Fruit fly (Drosophila melanogaster) whole organism, adult: ENCODE data around the gene CG7924.

Source experiments
- CG11617 ChIP-seq: fragments of 200-800 bp; sonication (Bioruptor generic); optimal IDR thresholded peaks from 2 replicates; lab custom pipeline; 2017; ENCODE audit warnings: mild to moderate bottlenecking, missing biosample characterization, missing genetic modification reagents, missing genetic modification characterization
- CG12768 ChIP-seq: fragments of 200-800 bp; sonication (Bioruptor generic); optimal IDR thresholded peaks from 2 replicates; lab custom pipeline; 2017; ENCODE audit warnings: missing biosample characterization, missing genetic modification characterization, mild to moderate bottlenecking, moderate library complexity, missing genetic modification reagents
- CG14711 ChIP-seq: fragments of 200-800 bp; sonication (Bioruptor generic); optimal IDR thresholded peaks from 2 replicates; lab custom pipeline; 2018; ENCODE audit warnings: missing biosample characterization, mild to moderate bottlenecking, missing genetic modification characterization, moderate library complexity
- CG1620 ChIP-seq: fragments of 200-800 bp; sonication (Bioruptor generic); optimal IDR thresholded peaks from 2 replicates; lab custom pipeline; 2016; ENCODE audit warnings: missing biosample characterization, missing genetic modification characterization
- CG33017 ChIP-seq: fragments of 200-800 bp; sonication (Bioruptor generic); optimal IDR thresholded peaks from 2 replicates; lab custom pipeline; 2018; ENCODE audit warnings: missing biosample characterization, mild to moderate bottlenecking, missing genetic modification characterization, moderate library complexity
- CG5204 ChIP-seq: fragments of 200-800 bp; sonication (Bioruptor generic); optimal IDR thresholded peaks from 2 replicates; lab custom pipeline; 2016; ENCODE audit warnings: missing biosample characterization, missing genetic modification characterization
- CG7045 ChIP-seq: fragments of 200-800 bp; sonication (Bioruptor generic); optimal IDR thresholded peaks from 2 replicates; lab custom pipeline; 2017; ENCODE audit warnings: missing biosample characterization, mild to moderate bottlenecking, missing genetic modification characterization
- CG7101 ChIP-seq: fragments of 200-800 bp; sonication (Bioruptor generic); optimal IDR thresholded peaks from 2 replicates; lab custom pipeline; 2018; ENCODE audit warnings: missing biosample characterization, mild to moderate bottlenecking, missing genetic modification characterization, moderate library complexity
- Clk ChIP-seq: fragments of 200-800 bp; sonication (Bioruptor generic); optimal IDR thresholded peaks from 2 replicates; lab custom pipeline; 2017; ENCODE audit warnings: missing biosample characterization, missing genetic modification characterization
- Crg-1 ChIP-seq: fragments of 200-800 bp; sonication (Bioruptor generic); optimal IDR thresholded peaks from 2 replicates; lab custom pipeline; 2016; ENCODE audit warnings: missing biosample characterization, missing genetic modification characterization
- Hr96 ChIP-seq: fragments of 200-800 bp; sonication (Bioruptor generic); optimal IDR thresholded peaks from 2 replicates; lab custom pipeline; 2016; ENCODE audit warnings: missing biosample characterization, missing genetic modification characterization
- Mnt ChIP-seq: fragments of 200-800 bp; sonication (Bioruptor generic); optimal IDR thresholded peaks from 2 replicates; lab custom pipeline; 2016; ENCODE audit warnings: missing biosample characterization, mild to moderate bottlenecking, missing genetic modification characterization
- bab1 ChIP-seq: fragments of 200-800 bp; sonication (Bioruptor generic); optimal IDR thresholded peaks from 3 replicates; lab custom pipeline; 2019; ENCODE audit warnings: missing biosample characterization, mild to moderate bottlenecking, missing genetic modification characterization, moderate library complexity
- cic ChIP-seq: fragments of 200-800 bp; sonication (Bioruptor generic); optimal IDR thresholded peaks from 2 replicates; lab custom pipeline; 2017; ENCODE audit warnings: missing biosample characterization, mild to moderate bottlenecking, missing genetic modification characterization, moderate library complexity
- cnc ChIP-seq, 2 experiments: fragments of >200 bp; optimal IDR thresholded peaks; 2 replicates each; lab custom pipeline; 2017
- kay ChIP-seq: fragments of 200-800 bp; sonication (Bioruptor generic); peaks from one replicate; lab custom pipeline; 2016; ENCODE audit warnings: missing biosample characterization, missing genetic modification characterization, borderline replicate concordance
- ovo ChIP-seq: fragments of 200-800 bp; sonication (Bioruptor generic); optimal IDR thresholded peaks from 2 replicates; lab custom pipeline; 2016; ENCODE audit warnings: missing biosample characterization, missing genetic modification characterization
- pad ChIP-seq: fragments of 200-800 bp; sonication (Bioruptor generic); optimal IDR thresholded peaks from 3 replicates; lab custom pipeline; 2017; ENCODE audit warnings: missing biosample characterization, missing genetic modification characterization, mild to moderate bottlenecking, moderate library complexity, missing genetic modification reagents
- tj ChIP-seq: fragments of 200-800 bp; sonication (Bioruptor generic); optimal IDR thresholded peaks from 3 replicates; lab custom pipeline; 2017; ENCODE audit warnings: missing biosample characterization, mild to moderate bottlenecking, missing genetic modification characterization, moderate library complexity
- toe ChIP-seq: fragments of 200-800 bp; sonication (Bioruptor generic); optimal IDR thresholded peaks from 2 replicates; lab custom pipeline; 2016; ENCODE audit warnings: missing biosample characterization, missing genetic modification characterization

Gene CG7924

dm6 chr3L:14233169-14233568 lies at the start of gene CG7924:
TSS of gene CG7924 (plus strand) at chr3L:14233469.
- peak; percentile 79 for TF ChIP-seq kay (GFP tag; lab: Kevin White, UChicago)
- no peak for TF ChIP-seq CG12768 (GFP tag; lab: Kevin White, UChicago)

- no peak for TF ChIP-seq CG14711 (tag; lab: Kevin White, UChicago)
- TF ChIP-seq cic (GFP tag; lab: Kevin White, UChicago), result no peak
- TF ChIP-seq CG11617, result no peak
- no peak for TF ChIP-seq CG12768 (GFP tag; lab: Kevin White, UChicago)
Measured at dm6 chr3L:14185049-14185448, 48.2 kb upstream of the CG7924 start.

dm6 chr3L:14189431-14189830 lies 43.8 kb upstream of the CG7924 start, which contains the start of gene nan:
TSS of gene nan (minus strand) at chr3L:14189648.
- no peak for TF ChIP-seq CG33017 (tag; lab: Kevin White, UChicago)
- TF ChIP-seq CG11617, result no peak
- no peak for TF ChIP-seq cic (GFP tag; lab: Kevin White, UChicago)
- no peak for TF ChIP-seq Clk (GFP tag; lab: Kevin White, UChicago)
- no peak for TF ChIP-seq tj
- no peak for TF ChIP-seq CG1620 (GFP tag; lab: Kevin White, UChicago)
- TF ChIP-seq CG7101, result no peak
- no peak for TF ChIP-seq Hr96 (GFP tag; lab: Kevin White, UChicago)
- no peak for TF ChIP-seq CG7045 (GFP tag; lab: Kevin White, UChicago)
- no peak for TF ChIP-seq kay (GFP tag; lab: Kevin White, UChicago)
- no peak for TF ChIP-seq cnc (optimal IDR thresholded peaks at IDR 0.05; lab: Kevin White, UChicago)
- no peak for TF ChIP-seq CG14711 (tag; lab: Kevin White, UChicago)
- no peak for TF ChIP-seq Crg-1 (GFP tag; lab: Kevin White, UChicago)
- TF ChIP-seq Mnt (GFP tag; lab: Kevin White, UChicago), result no peak
- TF ChIP-seq pad (GFP tag; lab: Kevin White, UChicago), result no peak
- no peak for TF ChIP-seq toe
- no peak for TF ChIP-seq CG12768 (GFP tag; lab: Kevin White, UChicago)
- TF ChIP-seq bab1 (GFP tag; lab: Kevin White, UChicago), result no peak

- TF ChIP-seq CG5204, result peak; percentile 3
- TF ChIP-seq Hr96 (GFP tag; lab: Kevin White, UChicago), result no peak
Measured at dm6 chr3L:14189957-14190624, 43.2 kb upstream of the CG7924 start.

- TF ChIP-seq bab1 (GFP tag; lab: Kevin White, UChicago), result peak; percentile 76
- peak; percentile 33 for TF ChIP-seq CG7101
- peak; percentile 11 for TF ChIP-seq Hr96 (GFP tag; lab: Kevin White, UChicago)
- TF ChIP-seq CG33017 (tag; lab: Kevin White, UChicago), result peak; percentile 25
- peak; percentile 50 for TF ChIP-seq tj
- TF ChIP-seq CG1620 (GFP tag; lab: Kevin White, UChicago), result no peak
- no peak for TF ChIP-seq Crg-1 (GFP tag; lab: Kevin White, UChicago)
- TF ChIP-seq CG11617, result peak; percentile 56
- no peak for TF ChIP-seq Clk (GFP tag; lab: Kevin White, UChicago)
- no peak for TF ChIP-seq pad (GFP tag; lab: Kevin White, UChicago)
- peak; percentile 62 for TF ChIP-seq ovo (GFP tag; lab: Kevin White, UChicago)
- TF ChIP-seq Mnt (GFP tag; lab: Kevin White, UChicago), result peak; percentile 19
- no peak for TF ChIP-seq CG5204
- peak; percentile 32 for TF ChIP-seq toe
Measured at dm6 chr3L:14190625-14191475, 42.4 kb upstream of the CG7924 start, which contains the start of gene nuf. TSS of gene nuf (plus strand) at chr3L:14190870.

dm6 chr3L:14191476-14191752 lies 41.9 kb upstream of the CG7924 start:
- TF ChIP-seq toe (no peak), CG12768 (GFP tag; lab: Kevin White, UChicago) (no peak), bab1 (GFP tag; lab: Kevin White, UChicago) (no peak), kay (GFP tag; lab: Kevin White, UChicago) (no peak), CG7101 (no peak), CG1620 (GFP tag; lab: Kevin White, UChicago) (no peak), ovo (GFP tag; lab: Kevin White, UChicago) (no peak)

dm6 chr3L:14193962-14194503 lies 39.2 kb upstream of the CG7924 start:
- TF ChIP-seq CG12768 (GFP tag; lab: Kevin White, UChicago) (peak; percentile 0), CG5204 (no peak), CG7045 (GFP tag; lab: Kevin White, UChicago) (peak; percentile 17), kay (GFP tag; lab: Kevin White, UChicago) (peak; percentile 63)
